Fruit fly (Drosophila melanogaster) whole organism, embryonic: ENCODE measurements around the gene CG13720.

Experiments used
- Asciz ChIP-seq: fragments of 200-800 bp; sonication (Bioruptor generic); optimal IDR thresholded peaks from 2 replicates; lab custom pipeline; 2017; ENCODE audit warnings: missing biosample characterization, mild to moderate bottlenecking, missing genetic modification characterization, missing genetic modification reagents
- Atf-2 ChIP-seq: fragments of 200-800 bp; sonication (Bioruptor generic); optimal IDR thresholded peaks from 2 replicates; lab custom pipeline; 2016; ENCODE audit warnings: missing biosample characterization, missing genetic modification characterization
- CG1647 ChIP-seq: fragments of 200-800 bp; sonication (Bioruptor generic); optimal IDR thresholded peaks from 3 replicates; lab custom pipeline; 2016; ENCODE audit warnings: missing biosample characterization, missing genetic modification characterization
- Tbp ChIP-seq: fragments of >200 bp; optimal IDR thresholded peaks from 2 replicates; lab custom pipeline; 2018; ENCODE audit warnings: missing biosample characterization, missing genetic modification characterization
- tll ChIP-seq, 2 experiments: fragments of 200-800 bp in 1 of 2; fragments of >200 bp in 1 of 2; sonication (Bioruptor generic) in 1 of 2; optimal IDR thresholded peaks; 2 replicates each; lab custom pipeline; 2017 to 2019; ENCODE audit warnings: missing biosample characterization in 2 of 2, missing genetic modification characterization in 2 of 2, mild to moderate bottlenecking in 1 of 2, moderate library complexity in 1 of 2

- no peak for TF ChIP-seq Asciz (GFP tag; lab: Kevin White, UChicago)
- TF ChIP-seq Atf-2 = no peak
- no peak for TF ChIP-seq tll (GFP tag; optimal IDR thresholded peaks at IDR 0.05; lab: Kevin White, UChicago)
- TF ChIP-seq CG1647 (GFP tag; lab: Kevin White, UChicago) = no peak
- no peak for TF ChIP-seq Tbp
Observed at dm6 chr3L:4469701-4470100, 30.6 kb downstream of the CG13720 start, which contains the start of gene CG32249.
